Worm (Caenorhabditis elegans) whole organism, young adult: ENCODE measurements around the gene C40H1.3.

Experiments used
- B0019.2 ChIP-seq: fragments of 200-800 bp; sonication (Bioruptor generic); conservative IDR thresholded peaks from 2 replicates; pipeline ENCODE4 v1.3.6; 2022; ENCODE audit warnings: missing genetic modification reagents, missing genetic modification characterization, missing compliant biosample characterization
- B0261.1 ChIP-seq: sonication (generic microtip); optimal IDR thresholded peaks from 2 replicates; lab custom pipeline; 2016; ENCODE audit warnings: mild to moderate bottlenecking, missing genetic modification characterization, moderate library complexity, missing compliant biosample characterization
- B0336.3 ChIP-seq: fragments of 200-800 bp; sonication (Bioruptor generic); IDR thresholded peaks from 2 replicates; pipeline ENCODE4 v1.3.6; 2022; ENCODE audit warnings: missing genetic modification characterization, missing compliant biosample characterization
- C06A6.2 ChIP-seq: fragments of 200-800 bp; sonication (Bioruptor generic); conservative IDR thresholded peaks from 2 replicates; pipeline ENCODE4 v1.3.6; 2022; ENCODE audit warnings: missing genetic modification characterization, missing compliant biosample characterization
- C17E4.6 ChIP-seq: fragments of 200-800 bp; sonication (Bioruptor generic); IDR thresholded peaks from 2 replicates; pipeline ENCODE4 v1.3.6; 2022; ENCODE audit warnings: missing genetic modification reagents, missing genetic modification characterization, missing compliant biosample characterization
- D2030.7 ChIP-seq: fragments of 200-800 bp; sonication (Bioruptor generic); IDR thresholded peaks from 2 replicates; pipeline ENCODE4 v1.3.6; 2022; ENCODE audit warnings: missing genetic modification reagents, missing genetic modification characterization, missing compliant biosample characterization
- F37B4.10 ChIP-seq: fragments of 200-800 bp; sonication (Bioruptor generic); IDR thresholded peaks from 2 replicates; pipeline ENCODE4 v1.3.6; 2022; ENCODE audit warnings: missing genetic modification characterization, missing compliant biosample characterization
- F39B2.1 ChIP-seq: fragments of 200-800 bp; sonication (Bioruptor generic); IDR thresholded peaks from 2 replicates; pipeline ENCODE4 v1.3.6; 2022; ENCODE audit warnings: missing genetic modification reagents, missing genetic modification characterization, missing compliant biosample characterization
- F49E8.2 ChIP-seq: sonication (generic microtip); optimal IDR thresholded peaks from 3 replicates; lab custom pipeline; 2017; ENCODE audit warnings: missing genetic modification characterization, mild to moderate bottlenecking, missing compliant biosample characterization, antibody characterized with exemption, moderate library complexity; ENCODE audit not compliant: insufficient read depth
- F55B11.4 ChIP-seq: sonication (generic microtip); optimal IDR thresholded peaks from 2 replicates; lab custom pipeline; 2016; ENCODE audit warnings: missing compliant biosample characterization, missing genetic modification characterization, borderline replicate concordance; ENCODE audit not compliant: insufficient read depth
- K11D2.4 ChIP-seq: fragments of 200-800 bp; sonication (Bioruptor generic); IDR thresholded peaks from 2 replicates; pipeline ENCODE4 v1.3.6; 2022; ENCODE audit warnings: missing genetic modification reagents, missing genetic modification characterization, missing compliant biosample characterization
- T07F8.4 ChIP-seq: sonication (generic microtip); optimal IDR thresholded peaks from 2 replicates; lab custom pipeline; 2016; ENCODE audit warnings: mild to moderate bottlenecking, missing genetic modification characterization, moderate library complexity, missing compliant biosample characterization
- Y53G8AR.9 ChIP-seq: fragments of 200-800 bp; sonication (Bioruptor generic); conservative IDR thresholded peaks from 2 replicates; pipeline ENCODE4 v1.3.6; 2022; ENCODE audit warnings: missing genetic modification reagents, missing genetic modification characterization, missing compliant biosample characterization
- Y67H2A.10 ChIP-seq: fragments of 200-800 bp; sonication (Bioruptor generic); conservative IDR thresholded peaks from 2 replicates; pipeline ENCODE4 v1.3.6; 2022; ENCODE audit warnings: missing genetic modification reagents, missing genetic modification characterization, missing compliant biosample characterization
- ama-1 ChIP-seq, 3 experiments: fragments of 150-350 bp in 1 of 3; sonication (generic microtip) in 2 of 3; optimal IDR thresholded peaks; 2 replicates each; lab custom pipeline; 2014 to 2018; ENCODE audit warnings: missing biosample characterization in 2 of 3, missing genetic modification characterization in 2 of 3, missing genetic modification reagents in 2 of 3
- aptf-3 ChIP-seq: fragments of 200-800 bp; sonication (Bioruptor generic); IDR thresholded peaks from 2 replicates; pipeline ENCODE4 v1.3.6; 2022; ENCODE audit warnings: missing genetic modification characterization, missing compliant biosample characterization
- atf-7 ChIP-seq: sonication (generic microtip); optimal IDR thresholded peaks from 2 replicates; lab custom pipeline; 2017; ENCODE audit warnings: mild to moderate bottlenecking, missing genetic modification characterization, missing compliant biosample characterization
- bed-1 ChIP-seq: fragments of 200-800 bp; sonication (Bioruptor generic); IDR thresholded peaks from 2 replicates; pipeline ENCODE4 v1.3.6; 2022; ENCODE audit warnings: missing genetic modification reagents, missing genetic modification characterization, missing compliant biosample characterization
- ccch-3 ChIP-seq: fragments of 200-800 bp; sonication (Bioruptor generic); optimal IDR thresholded peaks from 2 replicates; lab custom pipeline; 2018; ENCODE audit warnings: mild to moderate bottlenecking, missing genetic modification characterization, missing compliant biosample characterization
- cebp-1 ChIP-seq, 2 experiments: fragments of 200-800 bp in 1 of 2; sonication (Bioruptor generic) in 1 of 2; sonication (generic microtip) in 1 of 2; IDR thresholded peaks in 1 of 2; optimal IDR thresholded peaks in 1 of 2; 2 replicates each; pipeline versions ENCODE4 v1.3.6 to Lab custom; 2017 to 2022; ENCODE audit warnings: missing compliant biosample characterization in 2 of 2, missing genetic modification characterization in 2 of 2, mild to moderate bottlenecking in 1 of 2, missing genetic modification reagents in 1 of 2, moderate library complexity in 1 of 2
- ceh-79 ChIP-seq: sonication (generic microtip); optimal IDR thresholded peaks from 2 replicates; lab custom pipeline; 2017; ENCODE audit warnings: mild to moderate bottlenecking, missing genetic modification characterization, missing compliant biosample characterization
- dpl-1 ChIP-seq: fragments of 150-350 bp; optimal IDR thresholded peaks from 2 replicates; lab custom pipeline; 2014; ENCODE audit warnings: missing biosample characterization, missing genetic modification reagents, missing genetic modification characterization
- ekl-4 ChIP-seq: fragments of 200-800 bp; sonication (Bioruptor generic); IDR thresholded peaks from 2 replicates; pipeline ENCODE4 v1.3.6; 2022; ENCODE audit warnings: missing genetic modification reagents, missing genetic modification characterization, missing compliant biosample characterization
- ets-4 ChIP-seq: fragments of 200-800 bp; sonication (Bioruptor generic); optimal IDR thresholded peaks from 2 replicates; lab custom pipeline; 2018; ENCODE audit warnings: mild to moderate bottlenecking, missing genetic modification characterization, missing compliant biosample characterization
- him-1 ChIP-seq: sonication (generic microtip); optimal IDR thresholded peaks from 2 replicates; lab custom pipeline; 2016; ENCODE audit warnings: missing genotype, missing genetic modification reagents, missing genetic modification characterization, missing compliant biosample characterization
- hmg-1.2 ChIP-seq: fragments of 200-800 bp; sonication (Bioruptor generic); IDR thresholded peaks from 2 replicates; pipeline ENCODE4 v1.3.6; 2022; ENCODE audit warnings: missing genetic modification reagents, missing genetic modification characterization, missing compliant biosample characterization
- let-526 ChIP-seq: fragments of 200-800 bp; sonication (Bioruptor generic); IDR thresholded peaks from 2 replicates; pipeline ENCODE4 v1.3.6; 2022; ENCODE audit warnings: missing genetic modification reagents, missing genetic modification characterization, missing compliant biosample characterization
- lin-54 ChIP-seq: fragments of 200-800 bp; sonication (Bioruptor generic); optimal IDR thresholded peaks from 2 replicates; lab custom pipeline; 2018; ENCODE audit warnings: mild to moderate bottlenecking, missing genetic modification characterization, missing compliant biosample characterization
- mes-4 ChIP-seq: sonication (generic microtip); optimal IDR thresholded peaks from 2 replicates; lab custom pipeline; 2016; ENCODE audit warnings: missing genotype, missing genetic modification characterization, missing compliant biosample characterization
- nfya-2 ChIP-seq: fragments of 200-800 bp; sonication (Bioruptor generic); IDR thresholded peaks from 2 replicates; pipeline ENCODE4 v1.3.6; 2022; ENCODE audit warnings: missing genetic modification reagents, missing genetic modification characterization, missing compliant biosample characterization
- nfyb-1 ChIP-seq: fragments of 200-800 bp; sonication (Bioruptor generic); IDR thresholded peaks from 2 replicates; pipeline ENCODE4 v1.3.6; 2022; ENCODE audit warnings: missing genetic modification reagents, missing genetic modification characterization, missing compliant biosample characterization
- nhr-120 ChIP-seq: fragments of 200-800 bp; sonication (Bioruptor generic); IDR thresholded peaks from 2 replicates; pipeline ENCODE4 v1.3.6; 2022; ENCODE audit warnings: missing genetic modification characterization, missing compliant biosample characterization
- nhr-27 ChIP-seq: fragments of 200-800 bp; sonication (Bioruptor generic); optimal IDR thresholded peaks from 2 replicates; lab custom pipeline; 2018; ENCODE audit warnings: mild to moderate bottlenecking, missing genetic modification characterization, moderate library complexity, missing compliant biosample characterization
- nhr-90 ChIP-seq: sonication (generic microtip); optimal IDR thresholded peaks from 2 replicates; lab custom pipeline; 2016; ENCODE audit warnings: missing genotype, mild to moderate bottlenecking, missing genetic modification characterization, missing compliant biosample characterization
- sdz-38 ChIP-seq: sonication (generic microtip); optimal IDR thresholded peaks from 2 replicates; lab custom pipeline; 2016; ENCODE audit warnings: missing genotype, missing genetic modification characterization, missing compliant biosample characterization
- snpc-3.4 ChIP-seq: sonication (generic microtip); optimal IDR thresholded peaks from 2 replicates; lab custom pipeline; 2017; ENCODE audit warnings: missing genetic modification characterization, mild to moderate bottlenecking, missing compliant biosample characterization, antibody characterized with exemption, moderate library complexity, missing genotype, missing genetic modification reagents
- snpc-4 ChIP-seq, 5 experiments: fragments of 150-350 bp in 1 of 5; sonication (generic microtip) in 4 of 5; optimal IDR thresholded peaks; 2 replicates each; lab custom pipeline; 2014 to 2018; ENCODE audit warnings: missing genetic modification characterization in 5 of 5, missing biosample characterization in 3 of 5, antibody characterized with exemption in 2 of 5, mild to moderate bottlenecking in 2 of 5, missing compliant biosample characterization in 2 of 5, missing genotype in 2 of 5, moderate library complexity in 2 of 5, missing genetic modification reagents in 1 of 5
- tbp1 ChIP-seq: fragments of 200-800 bp; sonication (Bioruptor generic); optimal IDR thresholded peaks from 2 replicates; lab custom pipeline; 2018; ENCODE audit warnings: mild to moderate bottlenecking, missing genetic modification characterization, missing compliant biosample characterization
- tbx-9 ChIP-seq: sonication (generic microtip); optimal IDR thresholded peaks from 2 replicates; lab custom pipeline; 2016; ENCODE audit warnings: borderline replicate concordance, missing genetic modification characterization, inconsistent platforms, missing compliant biosample characterization
- xnd-1 ChIP-seq: sonication (generic microtip); optimal IDR thresholded peaks from 2 replicates; lab custom pipeline; 2016; ENCODE audit warnings: missing genotype, missing genetic modification reagents, missing genetic modification characterization, missing compliant biosample characterization
- zfh-2 ChIP-seq: fragments of 200-800 bp; sonication (Bioruptor generic); conservative IDR thresholded peaks from 2 replicates; pipeline ENCODE4 v1.3.6; 2022; ENCODE audit warnings: missing genetic modification reagents, missing genetic modification characterization, missing compliant biosample characterization
- zim-3 ChIP-seq: sonication (generic microtip); optimal IDR thresholded peaks from 2 replicates; lab custom pipeline; 2017; ENCODE audit warnings: mild to moderate bottlenecking, missing genetic modification characterization, moderate library complexity, missing compliant biosample characterization
- ztf-18 ChIP-seq: sonication (generic microtip); optimal IDR thresholded peaks from 2 replicates; lab custom pipeline; 2016; ENCODE audit warnings: missing genotype, mild to moderate bottlenecking, missing genetic modification characterization, missing compliant biosample characterization
- ztf-26 ChIP-seq: sonication (generic microtip); optimal IDR thresholded peaks from 2 replicates; lab custom pipeline; 2017; ENCODE audit warnings: missing genetic modification characterization, missing compliant biosample characterization

Gene C40H1.3

DNA sequence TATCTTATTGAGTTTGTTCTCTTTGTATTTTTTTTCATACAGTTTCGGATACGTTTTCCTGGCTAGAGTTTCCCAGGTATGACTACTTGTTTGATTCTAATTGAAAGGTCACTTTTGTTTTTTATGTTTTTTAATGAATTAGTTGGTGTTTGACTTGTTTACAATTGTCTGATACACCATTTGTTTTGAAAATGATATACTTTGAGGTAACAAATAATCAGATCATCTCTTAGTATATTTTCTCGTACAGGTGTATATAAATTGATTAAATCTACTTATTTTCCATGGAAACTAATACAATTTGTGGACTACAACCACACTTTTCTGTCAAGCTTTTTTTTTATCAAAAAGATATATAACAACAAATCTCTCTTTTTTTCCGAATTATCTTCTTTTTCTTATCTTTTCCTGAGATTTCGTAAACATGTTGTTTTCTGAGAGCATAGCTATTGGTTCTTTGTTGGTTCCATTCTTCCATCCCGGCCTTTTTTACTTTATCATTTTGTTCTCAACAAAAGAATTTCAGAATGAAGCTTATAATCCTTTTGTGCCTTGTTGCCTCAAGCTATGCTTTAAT lies 712 bp upstream of the C40H1.3 start, which contains the start of gene ttr-5:
Gene ttr-5 (plus strand): TSS at position 527 of the 577 bp plus-strand sequence.
- TF ChIP-seq tbx-9: no peak
- TF ChIP-seq zfh-2 (GFP tag; lab: Robert Waterston, UW): no peak
- no peak for TF ChIP-seq ekl-4 (GFP tag; lab: Robert Waterston, UW)
- TF ChIP-seq nhr-90 (tag; lab: Kevin White, UChicago): no peak
- no peak for TF ChIP-seq nhr-120 (GFP tag; lab: Robert Waterston, UW)
- no peak for TF ChIP-seq T07F8.4
- TF ChIP-seq let-526 (GFP tag; lab: Robert Waterston, UW): no peak
- no peak for TF ChIP-seq xnd-1 (tag; lab: Kevin White, UChicago)
- TF ChIP-seq F37B4.10 (GFP tag; lab: Robert Waterston, UW): no peak
- no peak for TF ChIP-seq B0261.1 (tag; lab: Kevin White, UChicago)
- no peak for TF ChIP-seq K11D2.4
- TF ChIP-seq hmg-1.2 (GFP tag; lab: Robert Waterston, UW): no peak
- no peak for TF ChIP-seq nfya-2 (GFP tag; lab: Robert Waterston, UW)
- no peak for TF ChIP-seq C17E4.6
- TF ChIP-seq dpl-1 (GFP tag; lab: Kevin White, UChicago): no peak
- TF ChIP-seq ccch-3: no peak
- no peak for TF ChIP-seq tbp1
- TF ChIP-seq F55B11.4 (tag; lab: Kevin White, UChicago): no peak

DNA sequence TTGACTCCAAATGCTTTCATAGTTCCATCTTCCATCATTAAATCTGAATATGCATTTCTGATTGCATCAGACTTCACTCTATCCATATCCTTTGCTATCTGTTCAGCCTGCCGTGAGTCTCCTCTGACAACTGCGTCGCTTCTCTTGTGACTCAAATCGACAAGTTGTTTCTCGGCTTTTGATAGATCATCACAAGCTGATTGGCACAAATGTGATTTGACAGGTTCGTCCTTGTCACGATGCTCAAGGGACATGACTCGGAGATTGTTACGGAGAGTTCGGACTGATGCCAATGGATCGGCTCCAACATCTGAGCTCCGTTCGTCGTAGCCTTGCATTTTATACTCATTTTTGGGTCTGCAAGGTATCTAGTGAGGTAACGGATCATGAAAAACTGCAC lies 434 bp downstream of the C40H1.3 start:
- TF ChIP-seq mes-4 (tag; lab: Kevin White, UChicago): no peak
- no peak for TF ChIP-seq C17E4.6
- TF ChIP-seq ccch-3: no peak
- no peak for TF ChIP-seq bed-1 (GFP tag; lab: Robert Waterston, UW)
- TF ChIP-seq ceh-79 (tag; lab: Kevin White, UChicago): no peak
- no peak for TF ChIP-seq ets-4 (GFP tag; lab: Kevin White, UChicago)
- TF ChIP-seq D2030.7 (GFP tag; lab: Robert Waterston, UW): no peak
- TF ChIP-seq ztf-26 (tag; lab: Kevin White, UChicago): no peak
- no peak for TF ChIP-seq ama-1 (optimal IDR thresholded peaks at IDR 0.05; lab: Kevin White, UChicago)
- TF ChIP-seq ama-1 (GFP tag; optimal IDR thresholded peaks at IDR 0.05; lab: Kevin White, UChicago): no peak
- no peak for TF ChIP-seq aptf-3 (GFP tag; lab: Robert Waterston, UW)
- TF ChIP-seq him-1: no peak
- TF ChIP-seq Y53G8AR.9 (GFP tag; lab: Robert Waterston, UW): no peak
- TF ChIP-seq hmg-1.2 (GFP tag; lab: Robert Waterston, UW): no peak
- TF ChIP-seq F39B2.1 (GFP tag; lab: Robert Waterston, UW): no peak
- no peak for TF ChIP-seq B0336.3 (GFP tag; lab: Robert Waterston, UW)
- no peak for TF ChIP-seq nfyb-1 (GFP tag; lab: Robert Waterston, UW)
- TF ChIP-seq lin-54 (GFP tag; lab: Kevin White, UChicago): no peak
- no peak for TF ChIP-seq B0019.2 (GFP tag; lab: Robert Waterston, UW)
- TF ChIP-seq nhr-27 (tag; lab: Kevin White, UChicago): no peak
- TF ChIP-seq atf-7: no peak

DNA sequence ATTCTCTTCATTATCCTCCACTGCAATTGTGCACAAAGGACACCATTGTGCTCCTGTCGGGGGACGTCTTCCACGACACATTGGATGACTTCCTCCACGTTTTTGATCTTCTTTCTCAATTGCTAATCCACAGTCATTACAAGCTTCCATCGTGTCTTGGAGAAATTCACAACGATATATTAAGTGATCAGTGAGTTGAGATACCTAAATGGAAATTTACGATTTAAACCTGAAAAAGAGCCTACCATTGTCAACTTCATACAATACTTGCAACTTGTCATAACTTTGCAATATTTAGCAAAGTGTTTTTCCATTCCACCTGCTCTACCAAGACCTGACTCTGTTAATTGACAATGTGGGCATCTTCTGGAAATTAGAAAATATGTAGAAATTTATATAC lies 1.3 kb downstream of the C40H1.3 start:
- no peak for TF ChIP-seq zfh-2 (GFP tag; lab: Robert Waterston, UW)
- TF ChIP-seq ztf-18 (tag; lab: Kevin White, UChicago): no peak
- no peak for TF ChIP-seq snpc-4 (GFP tag; optimal IDR thresholded peaks at IDR 0.05; lab: Kevin White, UChicago)
- no peak for TF ChIP-seq snpc-4 (tag; optimal IDR thresholded peaks at IDR 0.05; lab: Kevin White, UChicago)
- TF ChIP-seq sdz-38 (tag; lab: Kevin White, UChicago): no peak
- no peak for TF ChIP-seq ama-1 (optimal IDR thresholded peaks at IDR 0.05; lab: Kevin White, UChicago)
- TF ChIP-seq ama-1 (GFP tag; optimal IDR thresholded peaks at IDR 0.05; lab: Kevin White, UChicago): no peak
- no peak for TF ChIP-seq zim-3 (tag; lab: Kevin White, UChicago)
- TF ChIP-seq Y67H2A.10 (GFP tag; lab: Robert Waterston, UW): no peak
- TF ChIP-seq B0336.3 (GFP tag; lab: Robert Waterston, UW): no peak
- TF ChIP-seq nfya-2 (GFP tag; lab: Robert Waterston, UW): no peak
- no peak for TF ChIP-seq xnd-1 (tag; lab: Kevin White, UChicago)
- no peak for TF ChIP-seq cebp-1 (GFP tag; IDR thresholded peaks at IDR 0.05; lab: Robert Waterston, UW)
- TF ChIP-seq cebp-1 (tag; optimal IDR thresholded peaks at IDR 0.05; lab: Kevin White, UChicago): no peak
- no peak for TF ChIP-seq snpc-3.4 (tag; lab: Kevin White, UChicago)
- no peak for TF ChIP-seq F49E8.2
- TF ChIP-seq F39B2.1 (GFP tag; lab: Robert Waterston, UW): no peak
- TF ChIP-seq atf-7: no peak
- no peak for TF ChIP-seq C06A6.2 (GFP tag; lab: Robert Waterston, UW)
